Worm (Caenorhabditis elegans) whole organism, midembryonic: ENCODE results near the gene T26E4.4.

ENCODE experiments used
- cog-1 ChIP-seq: sonication (generic microtip); optimal IDR thresholded peaks from 2 replicates; lab custom pipeline; 2016; ENCODE audit warnings: missing genetic modification characterization, missing compliant biosample characterization
- flt-1 ChIP-seq: fragments of 200-800 bp; sonication (Bioruptor generic); IDR thresholded peaks from 2 replicates; pipeline ENCODE4 v1.3.6; 2022; ENCODE audit warnings: missing genetic modification characterization, missing compliant biosample characterization
- klf-2 ChIP-seq: fragments of 200-800 bp; sonication (Bioruptor generic); conservative IDR thresholded peaks from 2 replicates; pipeline ENCODE4 v1.3.6; 2022; ENCODE audit warnings: missing genetic modification reagents, missing genetic modification characterization, missing compliant biosample characterization
- med-1 ChIP-seq: sonication (generic microtip); optimal IDR thresholded peaks from 2 replicates; lab custom pipeline; 2017; ENCODE audit warnings: missing genetic modification characterization, mild to moderate bottlenecking, missing compliant biosample characterization, antibody characterized with exemption, missing genetic modification reagents; ENCODE audit not compliant: insufficient read depth
- tab-1 ChIP-seq: fragments of 200-800 bp; sonication (Bioruptor generic); IDR thresholded peaks from 2 replicates; pipeline ENCODE4 v1.3.6; 2022; ENCODE audit warnings: missing genetic modification characterization, missing compliant biosample characterization
- ztf-23 ChIP-seq: fragments of 200-800 bp; sonication (Bioruptor generic); IDR thresholded peaks from 2 replicates; pipeline ENCODE4 v1.3.6; 2022; ENCODE audit warnings: missing genetic modification reagents, missing genetic modification characterization, missing compliant biosample characterization
- ztf-29 ChIP-seq: fragments of 200-800 bp; sonication (Bioruptor generic); IDR thresholded peaks from 2 replicates; pipeline ENCODE4 v1.3.6; 2022; ENCODE audit warnings: missing genetic modification reagents, missing genetic modification characterization, missing compliant biosample characterization

ce11 chrV:15810446-15810845, 18.1 kb upstream of the T26E4.4 start, which contains the start of gene F54B8.1:
- TF ChIP-seq ztf-23 (GFP tag; lab: Robert Waterston, UW), result no peak
- TF ChIP-seq med-1 (GFP tag; lab: Kevin White, UChicago), result no peak
- no peak for TF ChIP-seq klf-2 (GFP tag; lab: Robert Waterston, UW)
- TF ChIP-seq flt-1 (GFP tag; lab: Robert Waterston, UW), result no peak
- no peak for TF ChIP-seq cog-1
- TF ChIP-seq tab-1, result no peak
- no peak for TF ChIP-seq ztf-29 (GFP tag; lab: Robert Waterston, UW)
